Worm (Caenorhabditis elegans): ENCODE results near the gene col-177.

col-177 gene

DNA sequence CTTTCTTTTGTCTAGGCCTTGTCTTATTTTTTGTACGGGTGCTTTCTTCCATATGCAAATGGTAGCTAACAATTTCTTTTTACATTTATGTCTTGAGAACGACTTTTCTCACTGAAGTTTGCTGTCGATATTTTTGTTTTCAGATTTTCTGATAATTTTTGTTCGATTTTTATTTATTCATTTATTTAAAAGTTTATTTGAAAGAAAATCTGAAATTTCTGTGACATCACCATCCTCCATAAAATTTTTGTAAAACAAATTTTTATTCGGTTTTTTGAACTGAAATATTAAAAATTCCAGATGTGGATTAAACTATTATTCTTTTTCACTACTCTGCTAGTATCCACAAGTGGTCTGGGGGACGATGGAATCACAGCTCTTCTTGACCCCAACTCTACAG, 47.8 kb downstream of the col-177 start, which contains the start of gene pbo-4:
pbo-4 (plus strand) TSS at position 301 of the 400 bp plus-strand sequence.
- TF ChIP-seq nhr-237 (tag; optimal IDR thresholded peaks at IDR 0.05) (no peak), hmg-11 (tag; optimal IDR thresholded peaks at IDR 0.05) (no peak), nhr-67 (tag; optimal IDR thresholded peaks at IDR 0.05) (no peak), aly-2 (tag; optimal IDR thresholded peaks at IDR 0.05) (no peak), ceh-9 (tag; optimal IDR thresholded peaks at IDR 0.05) (no peak), unc-62 (GFP tag; optimal IDR thresholded peaks at IDR 0.05) (no peak), elt-3 (tag; optimal IDR thresholded peaks at IDR 0.05) (no peak), egl-5 (tag; optimal IDR thresholded peaks at IDR 0.05) (no peak)

DNA sequence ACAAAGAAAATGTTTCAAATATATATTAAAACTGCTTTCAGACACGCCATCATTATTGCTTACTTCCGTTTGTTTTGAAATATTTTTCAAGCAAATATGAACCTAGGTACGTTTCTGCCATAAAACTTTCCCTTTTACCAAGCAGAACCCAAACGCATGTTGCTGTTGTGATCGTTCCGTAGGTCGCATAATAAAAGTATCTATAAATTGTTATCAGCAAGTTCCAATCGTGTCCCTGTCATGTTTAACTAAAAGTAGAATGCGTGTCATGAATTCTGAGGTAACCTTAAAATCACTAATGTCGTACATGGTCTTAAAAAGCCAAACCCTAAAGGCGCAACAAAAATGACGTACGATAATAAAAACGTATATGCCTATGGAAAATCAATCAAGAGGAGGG, 49.7 kb downstream of the col-177 start:
- no peak for TF ChIP-seq lsy-12 (tag; optimal IDR thresholded peaks at IDR 0.05)
- no peak for TF ChIP-seq aly-2 (tag; optimal IDR thresholded peaks at IDR 0.05)
- peak; percentile 19 for TF ChIP-seq pqm-1 (tag; optimal IDR thresholded peaks at IDR 0.05)
- peak; percentile 63 for TF ChIP-seq elt-2 (tag; optimal IDR thresholded peaks at IDR 0.05)

DNA sequence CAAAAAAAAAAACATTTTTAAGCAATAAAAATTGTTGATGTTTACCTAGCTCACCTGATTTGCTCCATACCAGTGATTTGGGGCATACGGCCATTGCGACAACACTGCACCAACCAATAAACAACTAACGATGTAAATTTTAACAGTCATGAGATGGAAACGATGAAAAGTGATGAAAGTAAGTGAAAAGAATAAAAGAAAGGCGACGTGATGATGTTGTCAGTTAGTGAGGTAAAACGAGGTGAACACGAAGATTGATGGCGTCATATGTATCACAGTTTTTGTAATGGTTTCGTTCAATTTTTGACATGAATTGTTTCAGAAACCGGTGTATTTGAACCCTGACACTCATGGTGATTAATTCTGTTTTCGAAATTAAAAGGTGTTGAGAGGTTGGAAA, 50.5 kb downstream of the col-177 start, which contains the start of gene K09C8.7:
K09C8.7 (minus strand) TSS at position 226 of the 400 bp plus-strand sequence.
- TF ChIP-seq nhr-11 (tag; optimal IDR thresholded peaks at IDR 0.05) (no peak), egl-27 (tag; optimal IDR thresholded peaks at IDR 0.05) (no peak), nhr-43 (tag; optimal IDR thresholded peaks at IDR 0.05; ENCODE audit: poor library complexity, severe bottlenecking) (no peak), lsy-12 (tag; optimal IDR thresholded peaks at IDR 0.05) (no peak), ceh-9 (tag; optimal IDR thresholded peaks at IDR 0.05) (no peak), nfya-1 (tag; optimal IDR thresholded peaks at IDR 0.05; ENCODE audit: insufficient read depth) (no peak), elt-2 (tag; optimal IDR thresholded peaks at IDR 0.05) (no peak), ceh-82 (tag; optimal IDR thresholded peaks at IDR 0.05) (no peak), sea-2 (GFP tag; optimal IDR thresholded peaks at IDR 0.05) (no peak), ZK546.5 (tag; optimal IDR thresholded peaks at IDR 0.05) (no peak)

Measured in whole organism, L3 larva.